Worm (Caenorhabditis elegans): ENCODE results near the gene F49F1.9.

The F49F1.9 gene

ce11 chrIV:4093087-4093486, 44.3 kb downstream of the F49F1.9 start (continued):
- TF ChIP-seq spr-3 (GFP tag; optimal IDR thresholded peaks at IDR 0.05): no peak
- no peak for TF ChIP-seq lim-7 (GFP tag; IDR thresholded peaks at IDR 0.05)
- TF ChIP-seq F26F4.8 (GFP tag; conservative IDR thresholded peaks at IDR 0.05): no peak
- peak; percentile 55 for TF ChIP-seq lin-38 (GFP tag; IDR thresholded peaks at IDR 0.05)
- no peak for TF ChIP-seq D1046.2 (GFP tag; IDR thresholded peaks at IDR 0.05)
- no peak for TF ChIP-seq R02D3.7 (tag; optimal IDR thresholded peaks at IDR 0.05)
- no peak for TF ChIP-seq sdz-12 (GFP tag; optimal IDR thresholded peaks at IDR 0.05)
- TF ChIP-seq lin-1 (GFP tag; IDR thresholded peaks at IDR 0.05): no peak
- no peak for TF ChIP-seq lir-3 (tag; optimal IDR thresholded peaks at IDR 0.05)
- TF ChIP-seq nhr-76 (tag; optimal IDR thresholded peaks at IDR 0.05): no peak
- no peak for TF ChIP-seq ztf-11 (tag; optimal IDR thresholded peaks at IDR 0.05)
- peak; percentile 75 for TF ChIP-seq mep-1 (tag; optimal IDR thresholded peaks at IDR 0.05)
- TF ChIP-seq nhr-48 (tag; optimal IDR thresholded peaks at IDR 0.05): peak; percentile 68
- TF ChIP-seq ZK546.5 (tag; optimal IDR thresholded peaks at IDR 0.05): no peak
- TF ChIP-seq dmd-9 (GFP tag; IDR thresholded peaks at IDR 0.05): no peak
- no peak for TF ChIP-seq zip-11 (GFP tag; IDR thresholded peaks at IDR 0.05)
- TF ChIP-seq madf-9 (GFP tag; conservative IDR thresholded peaks at IDR 0.05): 0 out of 2 replicates have a peak, but pooled peaks have one; percentile 14
- peak; percentile 56 for TF ChIP-seq nhr-28 (tag; optimal IDR thresholded peaks at IDR 0.05)
- no peak for TF ChIP-seq php-3 (GFP tag; IDR thresholded peaks at IDR 0.05)
- no peak for TF ChIP-seq lin-13 (GFP tag; optimal IDR thresholded peaks at IDR 0.05)
- TF ChIP-seq Y5F2A.4 (GFP tag; optimal IDR thresholded peaks at IDR 0.05): no peak
- no peak for TF ChIP-seq egl-27 (tag; optimal IDR thresholded peaks at IDR 0.05)
- no peak for TF ChIP-seq T20F7.1 (GFP tag; optimal IDR thresholded peaks at IDR 0.05)
- no peak for TF ChIP-seq dmd-8 (GFP tag; IDR thresholded peaks at IDR 0.05)
- no peak for TF ChIP-seq attf-4 (tag; optimal IDR thresholded peaks at IDR 0.05)
- TF ChIP-seq T26A8.4 (GFP tag; IDR thresholded peaks at IDR 0.05): peak; percentile 53; the same call in 1 of the 2 replicates
- TF ChIP-seq unc-130 (GFP tag; optimal IDR thresholded peaks at IDR 0.05): no peak
- no peak for TF ChIP-seq fos-1 (tag; optimal IDR thresholded peaks at IDR 0.05)
- TF ChIP-seq snpc-4 (tag; optimal IDR thresholded peaks at IDR 0.05): no peak
- no peak for TF ChIP-seq cey-2 (tag; optimal IDR thresholded peaks at IDR 0.05; ENCODE audit: borderline replicate concordance, insufficient read depth)
- no peak for TF ChIP-seq ceh-32 (tag; optimal IDR thresholded peaks at IDR 0.05; ENCODE audit: poor library complexity)
- no peak; the same call in 1 of the 2 replicates for TF ChIP-seq arid-1 (GFP tag; conservative IDR thresholded peaks at IDR 0.05)
- TF ChIP-seq mxl-3 (GFP tag; optimal IDR thresholded peaks at IDR 0.05): no peak
- peak; percentile 64 for TF ChIP-seq hlh-30 (tag; optimal IDR thresholded peaks at IDR 0.05; ENCODE audit: insufficient read depth)
- no peak for TF ChIP-seq ces-1 (GFP tag; optimal IDR thresholded peaks at IDR 0.05)
- no peak for TF ChIP-seq vab-7 (GFP tag; IDR thresholded peaks at IDR 0.05)
- TF ChIP-seq ceh-20 (GFP tag; IDR thresholded peaks at IDR 0.05): peak; percentile 63; the same call in 1 of the 2 replicates
- no peak for TF ChIP-seq nhr-41 (GFP tag; IDR thresholded peaks at IDR 0.05)
- TF ChIP-seq nhr-25 (tag; optimal IDR thresholded peaks at IDR 0.05; ENCODE audit: borderline replicate concordance, insufficient read depth): no peak
- TF ChIP-seq mxl-2 (GFP tag; conservative IDR thresholded peaks at IDR 0.05): no peak
- peak; percentile 62 for TF ChIP-seq ceh-28 (tag; optimal IDR thresholded peaks at IDR 0.05)
- TF ChIP-seq nhr-111 (GFP tag; optimal IDR thresholded peaks at IDR 0.05): no peak
- TF ChIP-seq daf-16 (GFP tag; optimal IDR thresholded peaks at IDR 0.05): peak in 1 of 2 experiments; percentile 28
- TF ChIP-seq daf-16 (tag; optimal IDR thresholded peaks at IDR 0.05): peak; percentile 54
- peak; percentile 18 for TF ChIP-seq nhr-6 (tag; optimal IDR thresholded peaks at IDR 0.05)
- TF ChIP-seq Y105C5A.15 (GFP tag; IDR thresholded peaks at IDR 0.05): no peak
- TF ChIP-seq lin-15B (tag; optimal IDR thresholded peaks at IDR 0.05): no peak
- peak; percentile 10 for TF ChIP-seq nhr-11 (tag; optimal IDR thresholded peaks at IDR 0.05)
- TF ChIP-seq snpc-1.2 (GFP tag; IDR thresholded peaks at IDR 0.05): no peak
- TF ChIP-seq F10B5.3 (tag; optimal IDR thresholded peaks at IDR 0.05): no peak
- peak; percentile 46; the same call in 1 of the 2 replicates for TF ChIP-seq egl-43 (GFP tag; IDR thresholded peaks at IDR 0.05)
- TF ChIP-seq ceh-62 (tag; optimal IDR thresholded peaks at IDR 0.05): no peak

All from whole organism, L4 larva.